Worm (Caenorhabditis elegans): Measurements from ENCODE around the gene asb-2.
A peak's percentile ranks its signal among the peaks of the same experiment; 100 is the strongest.

DNA sequence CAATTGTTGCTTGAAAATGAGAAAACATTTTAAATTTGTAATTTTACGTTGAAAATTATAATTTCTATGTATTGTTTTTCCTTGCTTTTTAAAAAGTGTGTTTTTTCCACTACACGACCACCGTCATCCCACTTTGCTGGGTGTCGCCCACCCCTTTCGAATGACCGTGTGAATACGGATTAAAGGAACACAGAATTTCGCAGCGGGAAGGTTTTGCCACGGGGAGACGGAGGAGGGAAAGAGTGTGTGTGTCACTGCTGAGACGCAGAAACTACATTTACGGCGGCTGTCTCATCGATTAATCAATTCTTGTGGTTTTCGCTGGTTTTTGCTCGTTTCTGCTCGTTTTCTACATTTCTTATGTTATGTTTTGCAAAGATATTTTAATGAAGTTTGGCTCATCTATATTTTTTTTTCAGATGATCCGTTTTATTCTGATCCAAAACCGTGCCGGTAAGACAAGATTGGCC, 11.7 kb upstream of the asb-2 start, which contains the start of gene aps-2:
- TF ChIP-seq aha-1 (tag; optimal IDR thresholded peaks at IDR 0.05): no peak
- no peak for TF ChIP-seq C04F5.9 (tag; optimal IDR thresholded peaks at IDR 0.05)
- no peak for TF ChIP-seq nhr-237 (tag; optimal IDR thresholded peaks at IDR 0.05)
- peak; percentile 48 to 69 for TF ChIP-seq efl-1 (optimal IDR thresholded peaks at IDR 0.05)
- peak in 1 of 2 experiments; percentile 90 for TF ChIP-seq efl-1 (GFP tag; optimal IDR thresholded peaks at IDR 0.05 in 1 of 2)
- TF ChIP-seq nhr-76 (tag; optimal IDR thresholded peaks at IDR 0.05): no peak
- no peak for TF ChIP-seq unc-130 (tag; optimal IDR thresholded peaks at IDR 0.05)
- peak; percentile 38 for TF ChIP-seq mep-1 (tag; optimal IDR thresholded peaks at IDR 0.05)
- peak; percentile 39 for TF ChIP-seq fkh-10 (GFP tag; optimal IDR thresholded peaks at IDR 0.05)
- TF ChIP-seq swsn-7 (tag; optimal IDR thresholded peaks at IDR 0.05): peak; percentile 57
- TF ChIP-seq hlh-4 (tag; optimal IDR thresholded peaks at IDR 0.05): no peak
- TF ChIP-seq nhr-11 (tag; optimal IDR thresholded peaks at IDR 0.05): no peak
- no peak for TF ChIP-seq lin-15B (tag; optimal IDR thresholded peaks at IDR 0.05)

All from whole organism, L1 larva.